Worm (Caenorhabditis elegans): ENCODE data around the gene C44F1.1.

C44F1.1 gene

DNA sequence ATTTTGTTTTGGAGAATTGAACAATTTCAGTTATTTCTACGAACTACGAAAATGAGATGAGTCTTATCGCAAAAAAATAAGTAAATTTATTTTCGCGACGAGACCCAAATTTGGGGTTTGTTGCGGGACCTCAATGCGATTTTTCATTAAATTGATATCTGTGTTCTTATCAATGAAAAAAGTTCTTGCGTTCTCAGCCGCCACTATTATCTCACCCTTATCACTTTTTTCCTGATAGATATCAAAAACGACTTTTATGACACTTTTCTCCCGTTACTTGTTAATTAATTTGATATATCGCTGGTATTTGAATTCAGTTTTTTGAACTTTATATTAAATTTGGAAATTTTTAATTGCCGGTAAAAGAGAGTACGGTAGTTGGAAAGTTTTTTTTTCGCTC is 22.0 kb downstream of the C44F1.1 start:
- no peak for TF ChIP-seq tbx-37 (GFP tag; conservative IDR thresholded peaks at IDR 0.05)
- no peak for TF ChIP-seq ceh-13 (GFP tag; optimal IDR thresholded peaks at IDR 0.05)
- TF ChIP-seq tra-4 (tag; optimal IDR thresholded peaks at IDR 0.05): no peak
- TF ChIP-seq hmg-4 (GFP tag; optimal IDR thresholded peaks at IDR 0.05): no peak
- TF ChIP-seq sea-1 (GFP tag; conservative IDR thresholded peaks at IDR 0.05): no peak
- TF ChIP-seq flt-1 (GFP tag; IDR thresholded peaks at IDR 0.05): no peak
- no peak for TF ChIP-seq scrt-1 (GFP tag; IDR thresholded peaks at IDR 0.05)
- no peak for TF ChIP-seq tbx-11 (GFP tag; IDR thresholded peaks at IDR 0.05)
- no peak for TF ChIP-seq ceh-36 (tag; optimal IDR thresholded peaks at IDR 0.05)
- TF ChIP-seq ama-1 (optimal IDR thresholded peaks at IDR 0.05): no peak
- no peak for TF ChIP-seq hnd-1 (tag; optimal IDR thresholded peaks at IDR 0.05)
- TF ChIP-seq hmbx-1 (tag; optimal IDR thresholded peaks at IDR 0.05): no peak
- no peak for TF ChIP-seq ets-7 (tag; optimal IDR thresholded peaks at IDR 0.05)
- no peak for TF ChIP-seq pes-1 (GFP tag; IDR thresholded peaks at IDR 0.05)

DNA sequence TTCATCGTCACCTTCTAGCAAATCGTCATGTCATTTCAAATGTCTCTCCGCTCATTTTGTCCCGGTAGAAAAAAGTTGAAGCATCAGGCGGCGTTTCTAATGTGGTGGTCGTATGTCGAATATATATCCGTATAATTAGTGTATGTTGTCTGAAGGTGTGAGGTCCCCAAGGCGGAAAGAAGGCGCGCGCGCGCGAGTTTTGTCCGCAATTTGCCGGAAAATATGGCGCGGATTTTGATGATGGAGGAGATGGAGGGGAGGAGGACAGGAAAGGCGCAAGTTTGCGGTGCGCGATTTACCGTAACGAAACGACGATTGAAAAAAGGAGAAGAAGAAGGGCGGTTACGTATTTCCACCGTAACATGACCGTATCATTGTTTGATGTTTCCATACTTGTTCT is 23.3 kb downstream of the C44F1.1 start:
- TF ChIP-seq flt-1 (GFP tag; IDR thresholded peaks at IDR 0.05): no peak
- TF ChIP-seq ama-1 (optimal IDR thresholded peaks at IDR 0.05): no peak
- no peak for TF ChIP-seq scrt-1 (GFP tag; IDR thresholded peaks at IDR 0.05)
- TF ChIP-seq tbx-37 (GFP tag; conservative IDR thresholded peaks at IDR 0.05): no peak
- TF ChIP-seq tra-4 (tag; optimal IDR thresholded peaks at IDR 0.05): no peak
- no peak for TF ChIP-seq hmbx-1 (tag; optimal IDR thresholded peaks at IDR 0.05)
- no peak for TF ChIP-seq ceh-36 (tag; optimal IDR thresholded peaks at IDR 0.05)
- no peak for TF ChIP-seq tbx-11 (GFP tag; IDR thresholded peaks at IDR 0.05)
- no peak for TF ChIP-seq B0310.2 (tag; optimal IDR thresholded peaks at IDR 0.05)

DNA sequence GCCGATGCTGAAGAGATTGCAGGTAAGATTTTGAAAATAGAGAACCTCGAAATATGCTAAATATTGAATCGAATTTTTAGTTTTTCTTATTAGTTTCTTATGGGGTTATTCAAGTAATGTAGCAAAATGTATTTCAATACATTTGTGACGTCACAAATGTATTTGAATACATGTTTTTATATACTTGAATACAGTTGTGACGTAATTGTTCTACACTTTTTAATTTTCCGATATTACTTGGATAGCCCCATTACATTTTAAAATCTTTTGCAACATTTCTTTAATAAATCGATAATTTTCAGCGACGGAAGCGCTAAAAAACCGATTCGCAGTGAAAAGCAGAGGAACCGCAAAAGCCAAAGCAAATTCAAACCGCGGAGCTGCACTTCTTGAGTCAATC is 27.0 kb downstream of the C44F1.1 start:
- TF ChIP-seq F13C5.2 (tag; optimal IDR thresholded peaks at IDR 0.05) (no peak), pes-1 (GFP tag; IDR thresholded peaks at IDR 0.05) (no peak), aly-1 (tag; optimal IDR thresholded peaks at IDR 0.05) (no peak), ets-7 (tag; optimal IDR thresholded peaks at IDR 0.05) (no peak), tbx-37 (GFP tag; conservative IDR thresholded peaks at IDR 0.05) (no peak), flt-1 (GFP tag; IDR thresholded peaks at IDR 0.05) (no peak), hmg-4 (GFP tag; optimal IDR thresholded peaks at IDR 0.05) (no peak), sea-1 (GFP tag; conservative IDR thresholded peaks at IDR 0.05) (no peak), tra-4 (tag; optimal IDR thresholded peaks at IDR 0.05) (no peak), ama-1 (optimal IDR thresholded peaks at IDR 0.05) (no peak)

DNA sequence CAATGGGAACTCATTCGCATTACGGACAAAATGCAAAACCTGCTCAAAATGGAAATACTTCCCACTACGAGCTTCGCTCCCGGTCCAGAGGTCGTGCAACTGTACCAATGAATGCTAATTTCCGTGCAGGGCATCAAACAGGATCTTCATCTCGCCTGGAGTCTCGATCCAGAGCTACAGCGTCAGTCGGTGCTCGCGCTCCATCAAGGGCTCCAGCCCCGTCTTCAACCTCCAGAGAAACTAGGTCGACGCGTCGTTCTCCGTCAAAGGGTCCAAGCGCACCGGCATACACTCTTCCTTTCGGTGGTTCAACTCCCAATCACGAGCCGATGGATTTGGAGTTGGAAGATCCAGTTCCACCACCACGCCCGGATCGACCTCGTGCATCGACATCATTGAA is 27.6 kb downstream of the C44F1.1 start:
- no peak for TF ChIP-seq ets-7 (tag; optimal IDR thresholded peaks at IDR 0.05)
- no peak for TF ChIP-seq ama-1 (optimal IDR thresholded peaks at IDR 0.05)
- TF ChIP-seq tbx-11 (GFP tag; IDR thresholded peaks at IDR 0.05): no peak
- TF ChIP-seq aly-1 (tag; optimal IDR thresholded peaks at IDR 0.05): no peak
- no peak for TF ChIP-seq tbx-37 (GFP tag; conservative IDR thresholded peaks at IDR 0.05)
- no peak for TF ChIP-seq ceh-36 (tag; optimal IDR thresholded peaks at IDR 0.05)

DNA sequence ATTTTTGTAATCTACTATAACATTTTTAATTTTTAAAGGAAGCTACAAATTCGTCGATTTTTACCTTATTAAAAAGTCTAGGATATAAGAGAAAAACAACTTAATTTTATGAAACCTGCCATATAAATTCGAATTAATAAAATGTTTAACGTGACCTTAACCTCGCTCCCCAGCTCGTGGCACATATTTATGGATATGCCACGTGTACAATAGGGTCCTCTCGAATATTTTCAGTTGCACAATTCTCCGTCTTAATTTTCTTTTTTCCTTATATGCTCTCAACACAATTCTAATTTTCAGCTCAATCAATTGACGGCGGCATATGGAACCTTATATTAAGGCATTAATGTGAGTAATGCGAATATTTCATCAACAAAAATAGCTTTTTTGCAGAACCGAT is 29.1 kb downstream of the C44F1.1 start, which contains the start of gene F34D10.4:
Gene F34D10.4, plus strand, starts transcription at position 301 of the 400 bp plus-strand sequence.
- TF ChIP-seq flt-1 (GFP tag; IDR thresholded peaks at IDR 0.05): no peak
- TF ChIP-seq tbx-11 (GFP tag; IDR thresholded peaks at IDR 0.05): no peak
- TF ChIP-seq hmg-4 (GFP tag; optimal IDR thresholded peaks at IDR 0.05): no peak
- no peak for TF ChIP-seq ama-1 (optimal IDR thresholded peaks at IDR 0.05)
- no peak for TF ChIP-seq tra-4 (tag; optimal IDR thresholded peaks at IDR 0.05)
- TF ChIP-seq hnd-1 (tag; optimal IDR thresholded peaks at IDR 0.05): no peak
- TF ChIP-seq pes-1 (GFP tag; IDR thresholded peaks at IDR 0.05): no peak
- no peak for TF ChIP-seq ets-7 (tag; optimal IDR thresholded peaks at IDR 0.05)
- no peak for TF ChIP-seq B0310.2 (tag; optimal IDR thresholded peaks at IDR 0.05)
- no peak for TF ChIP-seq sea-1 (GFP tag; conservative IDR thresholded peaks at IDR 0.05)
- no peak for TF ChIP-seq ceh-13 (GFP tag; optimal IDR thresholded peaks at IDR 0.05)
- TF ChIP-seq ceh-36 (tag; optimal IDR thresholded peaks at IDR 0.05): no peak
- TF ChIP-seq hmbx-1 (tag; optimal IDR thresholded peaks at IDR 0.05): no peak
- TF ChIP-seq aly-1 (tag; optimal IDR thresholded peaks at IDR 0.05): no peak
- TF ChIP-seq F13C5.2 (tag; optimal IDR thresholded peaks at IDR 0.05): no peak
- TF ChIP-seq tbx-37 (GFP tag; conservative IDR thresholded peaks at IDR 0.05): no peak
- no peak for TF ChIP-seq scrt-1 (GFP tag; IDR thresholded peaks at IDR 0.05)

DNA sequence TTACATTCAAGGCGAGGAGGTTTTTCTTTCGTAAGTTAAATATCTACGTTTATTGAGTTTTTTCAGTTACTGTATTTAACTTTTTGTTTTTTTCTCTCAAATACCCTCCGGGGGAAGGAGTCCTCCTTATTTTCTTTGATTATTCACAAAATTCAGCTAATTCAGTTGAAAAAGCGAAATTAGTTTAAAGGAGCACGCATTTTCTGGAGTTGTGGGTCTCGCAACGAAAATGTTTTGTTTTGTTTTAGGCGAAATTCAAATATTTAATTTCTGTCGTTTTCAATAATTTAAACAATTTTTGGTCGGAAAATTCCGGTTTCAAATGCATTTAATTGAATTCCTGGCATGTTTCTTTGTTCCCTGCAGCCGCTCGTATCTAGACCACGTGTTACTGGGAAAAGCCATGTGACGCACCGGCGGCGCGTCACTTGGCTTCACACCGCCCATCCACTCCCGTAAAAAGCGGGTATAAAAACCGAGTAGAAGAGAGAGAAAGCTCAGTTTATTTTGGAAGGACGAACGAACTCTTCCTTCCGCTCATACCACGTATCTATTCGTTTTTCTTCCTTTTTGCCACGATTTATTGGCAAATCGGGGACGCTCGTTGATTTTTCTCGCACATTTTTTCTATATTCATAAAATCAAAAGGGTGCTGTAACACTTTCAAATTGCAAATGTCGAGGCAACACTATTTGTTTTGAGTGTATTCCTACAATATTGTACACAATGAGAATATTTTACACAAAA is 29.7 kb downstream of the C44F1.1 start:
- no peak for TF ChIP-seq tra-4 (tag; optimal IDR thresholded peaks at IDR 0.05)
- 0 out of 2 replicates have a peak, but pooled peaks have one; percentile 24 for TF ChIP-seq tbx-11 (GFP tag; IDR thresholded peaks at IDR 0.05)

DNA sequence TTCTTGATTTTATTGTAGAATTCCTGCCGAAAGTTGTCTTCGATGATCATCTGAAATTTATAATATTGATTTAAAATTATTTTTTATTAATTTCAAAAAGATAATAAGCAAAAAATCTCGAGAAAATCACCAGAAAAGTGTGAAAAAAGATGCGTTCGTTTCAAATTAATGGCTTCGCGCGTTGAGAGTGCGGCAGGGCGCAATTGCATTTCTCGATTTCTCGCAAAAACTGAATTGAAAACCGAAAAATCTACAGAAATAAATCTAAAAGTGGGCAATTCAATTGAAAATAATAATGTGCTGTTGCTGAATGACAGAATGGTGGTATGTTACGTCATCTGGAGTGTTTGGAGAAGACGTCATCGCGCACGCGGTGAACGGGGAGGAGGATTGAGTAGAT is 30.4 kb downstream of the C44F1.1 start, which contains the start of gene evl-18:
Gene evl-18, minus strand, starts transcription at position 50 of the 400 bp plus-strand sequence.
- TF ChIP-seq hnd-1 (tag; optimal IDR thresholded peaks at IDR 0.05): no peak
- TF ChIP-seq tbx-37 (GFP tag; conservative IDR thresholded peaks at IDR 0.05): no peak
- TF ChIP-seq ama-1 (optimal IDR thresholded peaks at IDR 0.05): no peak
- no peak for TF ChIP-seq B0310.2 (tag; optimal IDR thresholded peaks at IDR 0.05)
- no peak for TF ChIP-seq aly-1 (tag; optimal IDR thresholded peaks at IDR 0.05)
- TF ChIP-seq ceh-13 (GFP tag; optimal IDR thresholded peaks at IDR 0.05): no peak
- no peak for TF ChIP-seq scrt-1 (GFP tag; IDR thresholded peaks at IDR 0.05)

DNA sequence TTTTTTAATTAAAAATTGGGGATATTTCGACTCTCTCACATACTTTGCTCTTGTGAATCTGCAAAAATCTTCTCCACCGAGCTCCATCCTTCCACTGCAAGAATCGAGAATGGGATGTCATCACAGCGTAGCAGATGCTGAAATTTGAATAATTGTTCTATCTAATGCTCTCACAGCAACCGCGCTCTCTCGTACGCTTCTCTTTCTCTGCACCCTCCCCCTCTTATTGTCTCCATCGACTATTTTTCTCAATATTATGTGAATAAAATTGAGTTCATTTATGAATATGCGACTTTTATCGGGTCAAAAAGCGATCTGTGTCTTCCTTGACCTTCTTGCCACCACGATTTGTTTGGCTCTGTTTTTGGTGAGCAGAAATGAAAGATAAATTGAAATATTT is 31.4 kb downstream of the C44F1.1 start, which contains the start of gene F34D10.3:
Gene F34D10.3, plus strand, starts transcription at position 249 of the 400 bp plus-strand sequence.
- TF ChIP-seq tbx-37 (GFP tag; conservative IDR thresholded peaks at IDR 0.05) (no peak), B0310.2 (tag; optimal IDR thresholded peaks at IDR 0.05) (no peak), hmg-4 (GFP tag; optimal IDR thresholded peaks at IDR 0.05) (no peak), tbx-11 (GFP tag; IDR thresholded peaks at IDR 0.05) (no peak), sea-1 (GFP tag; conservative IDR thresholded peaks at IDR 0.05) (no peak), ceh-36 (tag; optimal IDR thresholded peaks at IDR 0.05) (no peak), tra-4 (tag; optimal IDR thresholded peaks at IDR 0.05) (no peak)

All from whole organism, early embryonic.